Worm (Caenorhabditis elegans) whole organism, mixed stage, embryonic: ENCODE measurements around the gene W10G11.2.
A peak's percentile ranks its signal among the peaks of the same experiment; 100 is the strongest.

Experiments used
- bed-3 ChIP-seq: fragments of 200-800 bp; sonication (Bioruptor generic); optimal IDR thresholded peaks from 3 replicates; lab custom pipeline; 2018; ENCODE audit warnings: mild to moderate bottlenecking, missing genetic modification characterization, moderate library complexity, missing compliant biosample characterization
- ceh-39 ChIP-seq: fragments of 150-350 bp; optimal IDR thresholded peaks from 2 replicates; lab custom pipeline; 2014; ENCODE audit warnings: missing biosample characterization, missing genetic modification characterization
- ceh-43 ChIP-seq: fragments of 200-800 bp; sonication (Bioruptor generic); optimal IDR thresholded peaks from 2 replicates; lab custom pipeline; 2018; ENCODE audit warnings: mild to moderate bottlenecking, missing genetic modification characterization, moderate library complexity, missing compliant biosample characterization
- ceh-83 ChIP-seq: fragments of 200-800 bp; sonication (Bioruptor generic); optimal IDR thresholded peaks from 2 replicates; lab custom pipeline; 2018; ENCODE audit warnings: mild to moderate bottlenecking, missing genetic modification characterization, missing compliant biosample characterization
- ces-1 ChIP-seq: fragments of 150-350 bp; optimal IDR thresholded peaks from 2 replicates; lab custom pipeline; 2014; ENCODE audit warnings: missing biosample characterization, missing genetic modification reagents, missing genetic modification characterization
- cnd-1 ChIP-seq: fragments of 200-800 bp; sonication (Bioruptor generic); optimal IDR thresholded peaks from 2 replicates; lab custom pipeline; 2018; ENCODE audit warnings: mild to moderate bottlenecking, missing genetic modification characterization, missing compliant biosample characterization
- drap-1 ChIP-seq: fragments of 200-800 bp; sonication (Bioruptor generic); optimal IDR thresholded peaks from 3 replicates; lab custom pipeline; 2018; ENCODE audit warnings: mild to moderate bottlenecking, missing genetic modification characterization, missing compliant biosample characterization
- elt-1 ChIP-seq: sonication (generic microtip); optimal IDR thresholded peaks from 2 replicates; lab custom pipeline; 2017; ENCODE audit warnings: missing genetic modification characterization, mild to moderate bottlenecking, missing compliant biosample characterization, antibody characterized with exemption, moderate library complexity, borderline replicate concordance; ENCODE audit not compliant: insufficient read depth
- elt-3 ChIP-seq: fragments of 150-350 bp; optimal IDR thresholded peaks from 2 replicates; lab custom pipeline; 2014; ENCODE audit warnings: missing biosample characterization, missing genetic modification characterization
- flh-1 ChIP-seq: fragments of 200-800 bp; sonication (Bioruptor generic); optimal IDR thresholded peaks from 2 replicates; lab custom pipeline; 2018; ENCODE audit warnings: mild to moderate bottlenecking, missing genetic modification characterization, moderate library complexity, missing compliant biosample characterization
- ham-2 ChIP-seq: fragments of 200-800 bp; sonication (Bioruptor generic); optimal IDR thresholded peaks from 2 replicates; lab custom pipeline; 2018; ENCODE audit warnings: mild to moderate bottlenecking, missing genetic modification characterization, missing compliant biosample characterization
- lin-13 ChIP-seq: fragments of 150-350 bp; optimal IDR thresholded peaks from 2 replicates; lab custom pipeline; 2014; ENCODE audit warnings: missing biosample characterization, missing genetic modification characterization
- lin-32 ChIP-seq: fragments of 200-800 bp; sonication (Bioruptor generic); optimal IDR thresholded peaks from 2 replicates; lab custom pipeline; 2018; ENCODE audit warnings: mild to moderate bottlenecking, missing genetic modification characterization, missing compliant biosample characterization
- lsy-2 ChIP-seq: fragments of 150-350 bp; optimal IDR thresholded peaks from 2 replicates; lab custom pipeline; 2014; ENCODE audit warnings: missing biosample characterization, missing genetic modification characterization
- mab-5 ChIP-seq: fragments of 150-350 bp; optimal IDR thresholded peaks from 2 replicates; lab custom pipeline; 2014; ENCODE audit warnings: missing biosample characterization, missing genetic modification characterization
- mep-1 ChIP-seq: fragments of 150-350 bp; optimal IDR thresholded peaks from 2 replicates; lab custom pipeline; 2017; ENCODE audit warnings: missing biosample characterization, missing genetic modification reagents, missing genetic modification characterization, inconsistent platforms
- mls-2 ChIP-seq: sonication (generic microtip); optimal IDR thresholded peaks from 2 replicates; lab custom pipeline; 2016; ENCODE audit warnings: mild to moderate bottlenecking, missing genetic modification characterization, moderate library complexity, missing compliant biosample characterization
- nhr-12 ChIP-seq: fragments of 150-350 bp; optimal IDR thresholded peaks from 2 replicates; lab custom pipeline; 2014; ENCODE audit warnings: missing biosample characterization, missing genetic modification characterization
- nhr-2 ChIP-seq: fragments of 150-350 bp; optimal IDR thresholded peaks from 2 replicates; lab custom pipeline; 2014; ENCODE audit warnings: missing biosample characterization, missing genetic modification characterization
- nhr-237 ChIP-seq: fragments of 150-350 bp; optimal IDR thresholded peaks from 2 replicates; lab custom pipeline; 2014; ENCODE audit warnings: missing biosample characterization, missing genetic modification characterization
- nhr-28 ChIP-seq: fragments of 150-350 bp; optimal IDR thresholded peaks from 2 replicates; lab custom pipeline; 2014; ENCODE audit warnings: missing biosample characterization, missing genetic modification characterization
- sem-2 ChIP-seq: fragments of 200-800 bp; sonication (Bioruptor generic); optimal IDR thresholded peaks from 2 replicates; lab custom pipeline; 2018; ENCODE audit warnings: mild to moderate bottlenecking, missing genetic modification characterization, missing compliant biosample characterization
- snpc-4 ChIP-seq: fragments of 150-350 bp; optimal IDR thresholded peaks from 2 replicates; lab custom pipeline; 2014; ENCODE audit warnings: missing biosample characterization, missing genetic modification characterization
- sptf-1 ChIP-seq: sonication (generic microtip); optimal IDR thresholded peaks from 2 replicates; lab custom pipeline; 2017; ENCODE audit warnings: mild to moderate bottlenecking, missing genetic modification characterization, moderate library complexity, missing compliant biosample characterization
- tbx-8 ChIP-seq: fragments of 200-800 bp; sonication (Bioruptor generic); optimal IDR thresholded peaks from 2 replicates; lab custom pipeline; 2018; ENCODE audit warnings: mild to moderate bottlenecking, missing genetic modification characterization, moderate library complexity, missing compliant biosample characterization
- unc-120 ChIP-seq: sonication (generic microtip); optimal IDR thresholded peaks from 2 replicates; lab custom pipeline; 2017; ENCODE audit warnings: missing genetic modification characterization, missing compliant biosample characterization; ENCODE audit not compliant: poor library complexity, severe bottlenecking
- unc-39 ChIP-seq: fragments of 150-350 bp; optimal IDR thresholded peaks from 2 replicates; lab custom pipeline; 2014; ENCODE audit warnings: missing biosample characterization, missing genetic modification characterization
- unc-62 ChIP-seq: fragments of 150-350 bp; optimal IDR thresholded peaks from 2 replicates; lab custom pipeline; 2014; ENCODE audit warnings: missing biosample characterization, missing genetic modification reagents, missing genetic modification characterization
- zip-8 ChIP-seq: fragments of 150-350 bp; optimal IDR thresholded peaks from 2 replicates; lab custom pipeline; 2014; ENCODE audit warnings: missing biosample characterization, missing genetic modification characterization

W10G11.2 gene

ce11 chrII:3557417-3557816 is 4.0 kb downstream of the W10G11.2 start, which contains the start of gene lgc-45:
Gene lgc-45 (plus strand): TSS chrII:3557472.
- TF ChIP-seq mab-5 (tag; lab: Kevin White, UChicago) = no peak
- no peak for TF ChIP-seq unc-120 (tag; lab: Kevin White, UChicago)
- TF ChIP-seq drap-1 (GFP tag; lab: Kevin White, UChicago) = no peak
- no peak for TF ChIP-seq cnd-1 (tag; lab: Kevin White, UChicago)
- no peak for TF ChIP-seq sptf-1
- no peak for TF ChIP-seq ceh-43
- no peak for TF ChIP-seq mep-1 (tag; lab: Kevin White, UChicago)
- TF ChIP-seq nhr-237 (tag; lab: Kevin White, UChicago) = no peak
- no peak for TF ChIP-seq mls-2 (tag; lab: Kevin White, UChicago)
- no peak for TF ChIP-seq snpc-4 (tag; lab: Kevin White, UChicago)
- no peak for TF ChIP-seq ceh-39
- no peak for TF ChIP-seq nhr-2 (tag; lab: Kevin White, UChicago)
- no peak for TF ChIP-seq lin-13
- TF ChIP-seq unc-39 = no peak
- no peak for TF ChIP-seq unc-62 (GFP tag; lab: Kevin White, UChicago)
- TF ChIP-seq sem-2 (GFP tag; lab: Kevin White, UChicago) = no peak
- TF ChIP-seq bed-3 (GFP tag; lab: Kevin White, UChicago) = no peak

DNA sequence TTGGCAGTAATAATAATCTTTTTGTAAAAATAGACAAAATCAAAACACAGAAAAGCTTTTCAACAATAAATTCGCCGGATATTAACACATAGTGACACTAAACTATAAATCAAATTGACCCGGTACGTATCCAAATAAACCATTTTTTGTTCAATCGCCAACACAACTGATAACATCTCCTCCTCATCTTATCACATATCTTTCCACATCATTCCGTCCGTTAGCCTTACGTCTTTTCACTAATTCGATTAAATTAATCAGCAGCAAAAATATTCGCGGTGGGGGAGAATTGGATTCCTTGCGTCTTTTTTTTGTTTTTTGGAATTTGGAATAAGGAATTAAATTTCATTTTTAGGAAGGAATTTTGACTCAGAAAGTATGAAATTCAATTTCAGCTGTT is 4.9 kb downstream of the W10G11.2 start:
- TF ChIP-seq sptf-1 (no peak), elt-3 (no peak), unc-62 (GFP tag; lab: Kevin White, UChicago) (no peak), mab-5 (tag; lab: Kevin White, UChicago) (no peak)

- TF ChIP-seq mab-5 (tag; lab: Kevin White, UChicago) (no peak), ces-1 (no peak), unc-120 (tag; lab: Kevin White, UChicago) (no peak), ceh-43 (no peak), nhr-28 (no peak), mep-1 (tag; lab: Kevin White, UChicago) (no peak), tbx-8 (GFP tag; lab: Kevin White, UChicago) (no peak), zip-8 (tag; lab: Kevin White, UChicago) (no peak), cnd-1 (tag; lab: Kevin White, UChicago) (no peak)
- TF ChIP-seq, all 35 proteins: peak for 0
Observed at ce11 chrII:3555281-3555680, 6.2 kb downstream of the W10G11.2 start.

ce11 chrII:3554673-3555072 is 6.8 kb downstream of the W10G11.2 start:
- TF ChIP-seq nhr-12 (tag; lab: Kevin White, UChicago) = no peak
- TF ChIP-seq lin-13 = no peak
- no peak for TF ChIP-seq ham-2 (GFP tag; lab: Kevin White, UChicago)
- TF ChIP-seq nhr-28 = no peak
- no peak for TF ChIP-seq ces-1
- TF ChIP-seq flh-1 (GFP tag; lab: Kevin White, UChicago) = no peak
- TF ChIP-seq lin-32 (GFP tag; lab: Kevin White, UChicago) = no peak
- TF ChIP-seq ceh-83 (GFP tag; lab: Kevin White, UChicago) = no peak
- no peak for TF ChIP-seq sem-2 (GFP tag; lab: Kevin White, UChicago)
- no peak for TF ChIP-seq unc-39
- TF ChIP-seq lsy-2 (tag; lab: Kevin White, UChicago) = no peak
- no peak for TF ChIP-seq mab-5 (tag; lab: Kevin White, UChicago)

- TF ChIP-seq nhr-237 (tag; lab: Kevin White, UChicago) (peak; percentile 5), mep-1 (tag; lab: Kevin White, UChicago) (peak; percentile 14), ces-1 (peak; percentile 75), nhr-2 (tag; lab: Kevin White, UChicago) (no peak), lsy-2 (tag; lab: Kevin White, UChicago) (peak; percentile 29), ceh-43 (peak; percentile 17)
Observed at ce11 chrII:3553453-3553852, 8.0 kb downstream of the W10G11.2 start, which contains the start of gene dnc-3. Gene dnc-3 (plus strand): TSS chrII:3553724.

ce11 chrII:3550352-3550751 is 11.1 kb downstream of the W10G11.2 start, which contains the start of gene W10G11.19:
Gene W10G11.19 (plus strand): TSS chrII:3550652.
- TF ChIP-seq ceh-83 (GFP tag; lab: Kevin White, UChicago) (no peak), sem-2 (GFP tag; lab: Kevin White, UChicago) (no peak), nhr-2 (tag; lab: Kevin White, UChicago) (no peak), zip-8 (tag; lab: Kevin White, UChicago) (no peak), ces-1 (no peak), elt-3 (no peak), snpc-4 (tag; lab: Kevin White, UChicago) (no peak), lin-32 (GFP tag; lab: Kevin White, UChicago) (no peak), sptf-1 (no peak), tbx-8 (GFP tag; lab: Kevin White, UChicago) (no peak), mep-1 (tag; lab: Kevin White, UChicago) (no peak), unc-120 (tag; lab: Kevin White, UChicago) (no peak), elt-1 (no peak), unc-62 (GFP tag; lab: Kevin White, UChicago) (no peak), nhr-28 (no peak)
